Worm (Caenorhabditis elegans): ENCODE measurements around the gene pho-5.

ce11 chrIII:7239416-7239815 lies 46.3 kb downstream of the pho-5 start:
- TF ChIP-seq nhr-28 (tag; optimal IDR thresholded peaks at IDR 0.05), result no peak
- no peak for TF ChIP-seq zag-1 (tag; optimal IDR thresholded peaks at IDR 0.05)
- TF ChIP-seq skn-1 (tag; optimal IDR thresholded peaks at IDR 0.05), result no peak
- TF ChIP-seq ceh-62 (tag; optimal IDR thresholded peaks at IDR 0.05), result no peak
- TF ChIP-seq ztf-11 (tag; optimal IDR thresholded peaks at IDR 0.05), result no peak
- no peak for TF ChIP-seq mxl-2 (GFP tag; conservative IDR thresholded peaks at IDR 0.05)
- no peak for TF ChIP-seq nhr-77 (tag; optimal IDR thresholded peaks at IDR 0.05)
- no peak for TF ChIP-seq fkh-10 (GFP tag; optimal IDR thresholded peaks at IDR 0.05)

Data from whole organism, L4 larva.